Worm (Caenorhabditis elegans) whole organism, L2 larva: ENCODE data around the gene paqr-3.

Experiments
- F13H6.1 ChIP-seq: sonication (generic microtip); optimal IDR thresholded peaks from 2 replicates; lab custom pipeline; 2016; ENCODE audit warnings: missing genetic modification characterization, missing compliant biosample characterization
- R02D3.7 ChIP-seq: fragments of 150-350 bp; optimal IDR thresholded peaks from 2 replicates; lab custom pipeline; 2014; ENCODE audit warnings: missing biosample characterization, missing genetic modification characterization
- alr-1 ChIP-seq: fragments of 150-350 bp; optimal IDR thresholded peaks from 2 replicates; lab custom pipeline; 2014; ENCODE audit warnings: missing biosample characterization, missing genetic modification characterization
- ama-1 ChIP-seq: fragments of 150-350 bp; optimal IDR thresholded peaks from 2 replicates; lab custom pipeline; 2018; ENCODE audit warnings: inconsistent platforms
- lsy-2 ChIP-seq, 2 experiments: fragments of 150-350 bp in 1 of 2; sonication (generic microtip) in 1 of 2; optimal IDR thresholded peaks; 2 replicates each; lab custom pipeline; 2014 to 2017; ENCODE audit warnings: missing biosample characterization in 2 of 2, missing genetic modification characterization in 2 of 2
- nhr-12 ChIP-seq: fragments of 150-350 bp; optimal IDR thresholded peaks from 2 replicates; lab custom pipeline; 2014; ENCODE audit warnings: missing biosample characterization, missing genetic modification characterization
- nhr-21 ChIP-seq: fragments of 150-350 bp; optimal IDR thresholded peaks from 2 replicates; lab custom pipeline; 2014; ENCODE audit warnings: missing biosample characterization, missing genetic modification characterization
- nhr-23 ChIP-seq: fragments of 150-350 bp; optimal IDR thresholded peaks from 2 replicates; lab custom pipeline; 2014; ENCODE audit warnings: missing biosample characterization, missing genetic modification reagents, missing genetic modification characterization
- nhr-77 ChIP-seq: fragments of 150-350 bp; optimal IDR thresholded peaks from 2 replicates; lab custom pipeline; 2014; ENCODE audit warnings: missing biosample characterization, missing genetic modification characterization
- skn-1 ChIP-seq: sonication (generic microtip); optimal IDR thresholded peaks from 2 replicates; lab custom pipeline; 2017; ENCODE audit warnings: missing biosample characterization, missing genetic modification characterization
- unc-39 ChIP-seq: fragments of 150-350 bp; optimal IDR thresholded peaks from 2 replicates; lab custom pipeline; 2014; ENCODE audit warnings: missing biosample characterization, missing genetic modification characterization
- unc-62 ChIP-seq: fragments of 150-350 bp; optimal IDR thresholded peaks from 2 replicates; lab custom pipeline; 2014; ENCODE audit warnings: missing biosample characterization, missing genetic modification reagents, missing genetic modification characterization
- zag-1 ChIP-seq: fragments of 150-350 bp; optimal IDR thresholded peaks from 2 replicates; lab custom pipeline; 2014; ENCODE audit warnings: missing biosample characterization, missing genetic modification characterization

DNA sequence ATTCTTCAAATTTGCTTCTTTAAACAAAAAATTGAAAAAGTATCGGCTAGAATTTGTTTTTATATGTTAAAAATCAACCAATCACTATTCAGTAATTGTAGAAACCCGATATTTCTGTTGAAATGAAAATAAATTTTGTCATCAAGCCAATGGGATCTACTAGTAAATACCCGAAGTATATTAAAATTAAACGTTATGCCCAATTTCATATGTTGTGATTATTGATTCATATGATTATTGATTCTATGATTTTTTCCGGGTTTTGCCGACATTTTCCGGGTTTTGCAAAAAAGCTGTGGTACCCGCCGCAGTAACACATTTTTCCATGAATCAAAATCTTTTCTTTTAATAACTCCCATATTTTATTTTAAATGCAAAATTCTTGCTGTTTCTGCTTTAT is 12.0 kb upstream of the paqr-3 start:
- TF ChIP-seq nhr-23 (tag; lab: Kevin White, UChicago) (no peak), unc-62 (GFP tag; lab: Kevin White, UChicago) (no peak), R02D3.7 (no peak), nhr-77 (tag; lab: Kevin White, UChicago) (no peak), nhr-21 (tag; lab: Kevin White, UChicago) (no peak), ama-1 (lab: Kevin White, UChicago) (no peak), skn-1 (no peak), lsy-2 (tag; optimal IDR thresholded peaks at IDR 0.05; lab: Kevin White, UChicago) (no peak), alr-1 (tag; lab: Kevin White, UChicago) (no peak), nhr-12 (no peak), unc-39 (tag; lab: Kevin White, UChicago) (no peak), F13H6.1 (tag; lab: Kevin White, UChicago) (no peak), zag-1 (tag; lab: Kevin White, UChicago) (no peak)
